Worm (Caenorhabditis elegans) whole organism, young adult: ENCODE results near the gene rap-1.
A peak's percentile ranks its signal among the peaks of the same experiment; 100 is the strongest.

ENCODE experiments used
- B0261.1 ChIP-seq: sonication (generic microtip); optimal IDR thresholded peaks from 2 replicates; lab custom pipeline; 2016; ENCODE audit warnings: mild to moderate bottlenecking, missing genetic modification characterization, moderate library complexity, missing compliant biosample characterization
- C17E4.6 ChIP-seq: fragments of 200-800 bp; sonication (Bioruptor generic); IDR thresholded peaks from 2 replicates; pipeline ENCODE4 v1.3.6; 2022; ENCODE audit warnings: missing genetic modification reagents, missing genetic modification characterization, missing compliant biosample characterization
- F23B12.7 ChIP-seq: sonication (generic microtip); optimal IDR thresholded peaks from 2 replicates; lab custom pipeline; 2017; ENCODE audit warnings: missing genetic modification characterization, mild to moderate bottlenecking, missing compliant biosample characterization, antibody characterized with exemption, moderate library complexity; ENCODE audit not compliant: insufficient read depth
- F33H1.4 ChIP-seq: fragments of 200-800 bp; sonication (Bioruptor generic); IDR thresholded peaks from 2 replicates; pipeline ENCODE4 v1.3.6; 2022; ENCODE audit warnings: missing genetic modification reagents, missing genetic modification characterization, missing compliant biosample characterization
- F39B2.1 ChIP-seq: fragments of 200-800 bp; sonication (Bioruptor generic); IDR thresholded peaks from 2 replicates; pipeline ENCODE4 v1.3.6; 2022; ENCODE audit warnings: missing genetic modification reagents, missing genetic modification characterization, missing compliant biosample characterization
- F57C9.4 ChIP-seq: sonication (generic microtip); optimal IDR thresholded peaks from 2 replicates; lab custom pipeline; 2017; ENCODE audit warnings: mild to moderate bottlenecking, missing genetic modification characterization, missing compliant biosample characterization
- Y67H2A.10 ChIP-seq: fragments of 200-800 bp; sonication (Bioruptor generic); conservative IDR thresholded peaks from 2 replicates; pipeline ENCODE4 v1.3.6; 2022; ENCODE audit warnings: missing genetic modification reagents, missing genetic modification characterization, missing compliant biosample characterization
- Y79H2A.3 ChIP-seq: fragments of 200-800 bp; sonication (Bioruptor generic); conservative IDR thresholded peaks from 2 replicates; pipeline ENCODE4 v1.3.6; 2022; ENCODE audit warnings: missing genetic modification reagents, missing genetic modification characterization, missing compliant biosample characterization
- Y95B8A.8 ChIP-seq: fragments of 200-800 bp; sonication (Bioruptor generic); IDR thresholded peaks from 2 replicates; pipeline ENCODE4 v1.3.6; 2022; ENCODE audit warnings: missing genetic modification reagents, missing genetic modification characterization, missing compliant biosample characterization
- ZK185.1 ChIP-seq: sonication (generic microtip); optimal IDR thresholded peaks from 2 replicates; lab custom pipeline; 2016; ENCODE audit warnings: mild to moderate bottlenecking, missing genetic modification characterization, missing compliant biosample characterization; ENCODE audit not compliant: poor library complexity, severe bottlenecking
- ama-1 ChIP-seq, 3 experiments: fragments of 150-350 bp in 1 of 3; sonication (generic microtip) in 2 of 3; optimal IDR thresholded peaks; 2 replicates each; lab custom pipeline; 2014 to 2018; ENCODE audit warnings: missing biosample characterization in 2 of 3, missing genetic modification characterization in 2 of 3, missing genetic modification reagents in 2 of 3
- aptf-2 ChIP-seq: fragments of 200-800 bp; sonication (Bioruptor generic); conservative IDR thresholded peaks from 2 replicates; pipeline ENCODE4 v1.3.6; 2022; ENCODE audit warnings: missing genetic modification reagents, missing genetic modification characterization, missing compliant biosample characterization
- attf-5 ChIP-seq: fragments of 200-800 bp; sonication (Bioruptor generic); optimal IDR thresholded peaks from 2 replicates; lab custom pipeline; 2018; ENCODE audit warnings: mild to moderate bottlenecking, missing genetic modification characterization, missing compliant biosample characterization
- bed-1 ChIP-seq: fragments of 200-800 bp; sonication (Bioruptor generic); IDR thresholded peaks from 2 replicates; pipeline ENCODE4 v1.3.6; 2022; ENCODE audit warnings: missing genetic modification reagents, missing genetic modification characterization, missing compliant biosample characterization
- cebp-1 ChIP-seq, 2 experiments: fragments of 200-800 bp in 1 of 2; sonication (Bioruptor generic) in 1 of 2; sonication (generic microtip) in 1 of 2; IDR thresholded peaks in 1 of 2; optimal IDR thresholded peaks in 1 of 2; 2 replicates each; pipeline versions ENCODE4 v1.3.6 to Lab custom; 2017 to 2022; ENCODE audit warnings: missing compliant biosample characterization in 2 of 2, missing genetic modification characterization in 2 of 2, mild to moderate bottlenecking in 1 of 2, missing genetic modification reagents in 1 of 2, moderate library complexity in 1 of 2
- ceh-40 ChIP-seq: fragments of 200-800 bp; sonication (Bioruptor generic); IDR thresholded peaks from 2 replicates; pipeline ENCODE4 v1.3.6; 2022; ENCODE audit warnings: missing genetic modification characterization, missing compliant biosample characterization
- chd-7 ChIP-seq: sonication (generic microtip); optimal IDR thresholded peaks from 2 replicates; lab custom pipeline; 2016; ENCODE audit warnings: mild to moderate bottlenecking, missing genetic modification characterization, moderate library complexity, missing compliant biosample characterization
- die-1 ChIP-seq: sonication (generic microtip); optimal IDR thresholded peaks from 2 replicates; lab custom pipeline; 2016; ENCODE audit warnings: missing genotype, mild to moderate bottlenecking, missing genetic modification characterization, missing compliant biosample characterization
- ekl-4 ChIP-seq: fragments of 200-800 bp; sonication (Bioruptor generic); IDR thresholded peaks from 2 replicates; pipeline ENCODE4 v1.3.6; 2022; ENCODE audit warnings: missing genetic modification reagents, missing genetic modification characterization, missing compliant biosample characterization
- gei-17 ChIP-seq: fragments of 200-800 bp; sonication (Bioruptor generic); optimal IDR thresholded peaks from 2 replicates; lab custom pipeline; 2018; ENCODE audit warnings: mild to moderate bottlenecking, missing genetic modification characterization, missing compliant biosample characterization
- hlh-12 ChIP-seq: sonication (generic microtip); optimal IDR thresholded peaks from 2 replicates; lab custom pipeline; 2016; ENCODE audit warnings: missing genetic modification characterization, missing compliant biosample characterization
- let-526 ChIP-seq: fragments of 200-800 bp; sonication (Bioruptor generic); IDR thresholded peaks from 2 replicates; pipeline ENCODE4 v1.3.6; 2022; ENCODE audit warnings: missing genetic modification reagents, missing genetic modification characterization, missing compliant biosample characterization
- lin-26 ChIP-seq: fragments of 200-800 bp; sonication (Bioruptor generic); IDR thresholded peaks from 2 replicates; pipeline ENCODE4 v1.3.6; 2022; ENCODE audit warnings: missing genetic modification reagents, missing genetic modification characterization, missing compliant biosample characterization
- lin-54 ChIP-seq: fragments of 200-800 bp; sonication (Bioruptor generic); optimal IDR thresholded peaks from 2 replicates; lab custom pipeline; 2018; ENCODE audit warnings: mild to moderate bottlenecking, missing genetic modification characterization, missing compliant biosample characterization
- lir-1 ChIP-seq: fragments of 200-800 bp; sonication (Bioruptor generic); conservative IDR thresholded peaks from 2 replicates; pipeline ENCODE4 v1.3.6; 2022; ENCODE audit warnings: missing genetic modification reagents, missing genetic modification characterization, missing compliant biosample characterization
- lsl-1 ChIP-seq: fragments of 200-800 bp; sonication (Bioruptor generic); optimal IDR thresholded peaks from 2 replicates; lab custom pipeline; 2018; ENCODE audit warnings: mild to moderate bottlenecking, missing genetic modification characterization, moderate library complexity, missing compliant biosample characterization
- madf-10 ChIP-seq: sonication (generic microtip); optimal IDR thresholded peaks from 2 replicates; lab custom pipeline; 2016; ENCODE audit warnings: mild to moderate bottlenecking, missing genetic modification characterization, missing compliant biosample characterization
- mel-28 ChIP-seq: sonication (generic microtip); optimal IDR thresholded peaks from 2 replicates; lab custom pipeline; 2016; ENCODE audit warnings: borderline replicate concordance, mild to moderate bottlenecking, missing genetic modification characterization, missing compliant biosample characterization
- mes-4 ChIP-seq: sonication (generic microtip); optimal IDR thresholded peaks from 2 replicates; lab custom pipeline; 2016; ENCODE audit warnings: missing genotype, missing genetic modification characterization, missing compliant biosample characterization
- nfya-2 ChIP-seq: fragments of 200-800 bp; sonication (Bioruptor generic); IDR thresholded peaks from 2 replicates; pipeline ENCODE4 v1.3.6; 2022; ENCODE audit warnings: missing genetic modification reagents, missing genetic modification characterization, missing compliant biosample characterization
- nhr-179 ChIP-seq: sonication (generic microtip); optimal IDR thresholded peaks from 2 replicates; lab custom pipeline; 2016; ENCODE audit warnings: mild to moderate bottlenecking, missing genetic modification characterization, missing compliant biosample characterization
- nhr-80 ChIP-seq: sonication (generic microtip); optimal IDR thresholded peaks from 2 replicates; lab custom pipeline; 2016; ENCODE audit warnings: missing genetic modification characterization, missing compliant biosample characterization
- pha-4 ChIP-seq: fragments of 150-350 bp; sonication (generic microtip); optimal IDR thresholded peaks from 2 replicates; lab custom pipeline; 2014; ENCODE audit warnings: missing biosample characterization, missing genetic modification reagents, missing genetic modification characterization
- rcor-1 ChIP-seq: fragments of 200-800 bp; sonication (Bioruptor generic); IDR thresholded peaks from 2 replicates; pipeline ENCODE4 v1.3.6; 2022; ENCODE audit warnings: missing genetic modification reagents, missing genetic modification characterization, missing compliant biosample characterization
- repo-1 ChIP-seq: sonication (generic microtip); optimal IDR thresholded peaks from 2 replicates; lab custom pipeline; 2017; ENCODE audit warnings: mild to moderate bottlenecking, missing genetic modification characterization, missing compliant biosample characterization
- rpc-1 ChIP-seq, 2 experiments: fragments of 150-350 bp in 1 of 2; sonication (generic microtip) in 1 of 2; optimal IDR thresholded peaks; 2 replicates each; lab custom pipeline; 2014 to 2018; ENCODE audit warnings: missing biosample characterization in 1 of 2, missing genetic modification characterization in 1 of 2, missing genetic modification reagents in 1 of 2, missing genotype in 1 of 2
- sdz-38 ChIP-seq: sonication (generic microtip); optimal IDR thresholded peaks from 2 replicates; lab custom pipeline; 2016; ENCODE audit warnings: missing genotype, missing genetic modification characterization, missing compliant biosample characterization
- sea-2 ChIP-seq: fragments of 200-800 bp; sonication (Bioruptor generic); IDR thresholded peaks from 2 replicates; pipeline ENCODE4 v1.3.6; 2022; ENCODE audit warnings: missing genetic modification characterization, missing compliant biosample characterization
- snpc-1.3 ChIP-seq: sonication (generic microtip); optimal IDR thresholded peaks from 2 replicates; lab custom pipeline; 2017; ENCODE audit warnings: missing genetic modification characterization, mild to moderate bottlenecking, missing compliant biosample characterization, antibody characterized with exemption, moderate library complexity, missing genotype, missing genetic modification reagents; ENCODE audit not compliant: insufficient read depth
- snpc-3.4 ChIP-seq: sonication (generic microtip); optimal IDR thresholded peaks from 2 replicates; lab custom pipeline; 2017; ENCODE audit warnings: missing genetic modification characterization, mild to moderate bottlenecking, missing compliant biosample characterization, antibody characterized with exemption, moderate library complexity, missing genotype, missing genetic modification reagents
- somi-1 ChIP-seq: fragments of 200-800 bp; sonication (Bioruptor generic); optimal IDR thresholded peaks from 2 replicates; lab custom pipeline; 2018; ENCODE audit warnings: mild to moderate bottlenecking, missing genetic modification characterization, missing compliant biosample characterization
- ztf-18 ChIP-seq: sonication (generic microtip); optimal IDR thresholded peaks from 2 replicates; lab custom pipeline; 2016; ENCODE audit warnings: missing genotype, mild to moderate bottlenecking, missing genetic modification characterization, missing compliant biosample characterization
- ztf-25 ChIP-seq: fragments of 200-800 bp; sonication (Bioruptor generic); IDR thresholded peaks from 2 replicates; pipeline ENCODE4 v1.3.6; 2022; ENCODE audit warnings: missing genetic modification reagents, missing genetic modification characterization, missing compliant biosample characterization
- ztf-26 ChIP-seq: sonication (generic microtip); optimal IDR thresholded peaks from 2 replicates; lab custom pipeline; 2017; ENCODE audit warnings: missing genetic modification characterization, missing compliant biosample characterization
- ztf-6 ChIP-seq: fragments of 200-800 bp; sonication (Bioruptor generic); IDR thresholded peaks from 2 replicates; pipeline ENCODE4 v1.3.6; 2022; ENCODE audit warnings: missing genetic modification reagents, missing genetic modification characterization, missing compliant biosample characterization

The rap-1 gene

DNA sequence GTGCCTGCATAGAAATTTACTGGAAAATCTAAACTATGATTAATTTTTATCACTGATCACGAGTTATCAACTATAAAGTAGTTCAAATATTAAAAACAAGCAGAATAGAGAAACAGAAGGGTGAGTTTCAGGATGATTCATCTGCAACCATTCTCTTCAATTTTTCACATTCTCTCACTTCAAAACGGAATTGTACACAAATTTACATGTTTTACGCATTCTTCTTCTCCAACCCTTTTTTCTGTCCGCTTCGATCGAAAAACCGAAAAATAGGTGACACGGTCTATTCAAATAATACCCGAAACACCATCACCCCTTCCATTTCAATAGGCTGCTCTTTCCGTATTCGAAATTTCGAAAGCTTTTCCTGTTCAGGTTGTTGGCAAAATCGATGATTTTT lies 14.9 kb upstream of the rap-1 start, which contains the start of gene D1046.4:
Gene D1046.4, plus strand, starts transcription at position 301 of the 400 bp plus-strand sequence.
- TF ChIP-seq Y79H2A.3 (GFP tag; lab: Robert Waterston, UW) (no peak), ZK185.1 (no peak), attf-5 (no peak), snpc-1.3 (tag; lab: Kevin White, UChicago) (no peak), sdz-38 (tag; lab: Kevin White, UChicago) (no peak), F23B12.7 (tag; lab: Kevin White, UChicago) (no peak), lir-1 (GFP tag; lab: Robert Waterston, UW) (no peak), ama-1 (optimal IDR thresholded peaks at IDR 0.05; lab: Kevin White, UChicago) (no peak), ama-1 (GFP tag; optimal IDR thresholded peaks at IDR 0.05; lab: Kevin White, UChicago) (no peak), F33H1.4 (GFP tag; lab: Robert Waterston, UW) (no peak), ztf-25 (GFP tag; lab: Robert Waterston, UW) (no peak)

- no peak for TF ChIP-seq madf-10 (tag; lab: Kevin White, UChicago)
- no peak for TF ChIP-seq rcor-1 (GFP tag; lab: Robert Waterston, UW)
- TF ChIP-seq snpc-3.4 (tag; lab: Kevin White, UChicago) = no peak
- no peak for TF ChIP-seq mel-28
- TF ChIP-seq repo-1 = no peak
- TF ChIP-seq aptf-2 (GFP tag; lab: Robert Waterston, UW) = no peak
- TF ChIP-seq die-1 (tag; lab: Kevin White, UChicago) = no peak
- TF ChIP-seq sea-2 (GFP tag; lab: Robert Waterston, UW) = no peak
- no peak for TF ChIP-seq Y95B8A.8 (GFP tag; lab: Robert Waterston, UW)
- TF ChIP-seq nfya-2 = no peak
- no peak for TF ChIP-seq mes-4 (tag; lab: Kevin White, UChicago)
- no peak for TF ChIP-seq Y67H2A.10
- TF ChIP-seq lsl-1 (GFP tag; lab: Kevin White, UChicago) = no peak
- TF ChIP-seq C17E4.6 (GFP tag; lab: Robert Waterston, UW) = no peak
- TF ChIP-seq chd-7 = no peak
- TF ChIP-seq F23B12.7 (tag; lab: Kevin White, UChicago) = no peak
- TF ChIP-seq lin-54 (GFP tag; lab: Kevin White, UChicago) = no peak
- no peak for TF ChIP-seq F39B2.1
- TF ChIP-seq ztf-26 = no peak
- TF ChIP-seq ztf-18 (tag; lab: Kevin White, UChicago) = no peak
- TF ChIP-seq, all 124 proteins: peak for 0
Measured at ce11 chrIV:8929942-8930492, 11.3 kb upstream of the rap-1 start, which contains the start of the genes D1046.18 and slc-25A26. Gene D1046.18, plus strand, starts transcription at chrIV:8930242. Gene slc-25A26, plus strand, starts transcription at chrIV:8930442.

DNA sequence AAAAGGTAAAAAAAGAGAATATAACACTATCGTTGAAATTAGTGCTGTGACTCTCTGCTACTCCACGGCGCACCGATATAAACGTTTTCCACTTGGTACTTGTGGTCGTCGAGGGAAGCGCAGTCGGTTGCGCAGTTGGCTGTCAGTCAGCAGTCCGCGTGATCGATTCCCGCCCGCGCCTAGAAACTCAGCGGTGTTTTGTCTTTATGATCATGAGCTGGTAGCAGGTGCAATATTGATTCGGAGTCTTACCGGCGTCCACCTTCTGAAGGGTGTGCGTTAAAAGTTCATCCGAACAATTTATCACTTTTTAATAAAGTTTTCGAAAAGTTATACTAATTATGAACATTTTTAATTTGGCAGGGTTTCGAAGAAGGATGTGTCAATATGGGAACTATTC lies 8.4 kb upstream of the rap-1 start:
- TF ChIP-seq lin-26 (GFP tag; lab: Robert Waterston, UW) = peak; percentile 97
- peak; percentile 94 for TF ChIP-seq rpc-1 (optimal IDR thresholded peaks at IDR 0.05; lab: Kevin White, UChicago)
- TF ChIP-seq rpc-1 (tag; optimal IDR thresholded peaks at IDR 0.05; lab: Kevin White, UChicago) = peak; percentile 91
- TF ChIP-seq F57C9.4 (tag; lab: Kevin White, UChicago) = peak; percentile 87
- TF ChIP-seq pha-4 (tag; lab: Kevin White, UChicago) = no peak
- 0 out of 2 replicates have a peak, but pooled peaks have one; percentile 54 for TF ChIP-seq ceh-40 (GFP tag; lab: Robert Waterston, UW)
- TF ChIP-seq let-526 (GFP tag; lab: Robert Waterston, UW) = peak; percentile 50; the same call in 1 of the 2 replicates
- peak; percentile 45 for TF ChIP-seq gei-17
- peak; percentile 89 for TF ChIP-seq ekl-4 (GFP tag; lab: Robert Waterston, UW)
- 0 out of 2 replicates have a peak, but pooled peaks have one; percentile 65 for TF ChIP-seq bed-1 (GFP tag; lab: Robert Waterston, UW)
- TF ChIP-seq B0261.1 (tag; lab: Kevin White, UChicago) = peak; percentile 98
- TF ChIP-seq attf-5 = peak; percentile 90
- peak; percentile 70 for TF ChIP-seq somi-1
- no peak for TF ChIP-seq ztf-6
- TF ChIP-seq hlh-12 (tag; lab: Kevin White, UChicago) = no peak
- TF ChIP-seq nhr-80 (tag; lab: Kevin White, UChicago) = peak; percentile 75
- TF ChIP-seq nhr-179 (tag; lab: Kevin White, UChicago) = peak; percentile 78
- peak; percentile 27; the same call in 1 of the 2 replicates for TF ChIP-seq cebp-1 (GFP tag; IDR thresholded peaks at IDR 0.05; lab: Robert Waterston, UW)
- TF ChIP-seq cebp-1 (tag; optimal IDR thresholded peaks at IDR 0.05; lab: Kevin White, UChicago) = peak; percentile 86
